Worm (Caenorhabditis elegans) whole organism, late embryonic: Measurements from ENCODE around the gene emre-1.

Experiments used
- F13H6.1 ChIP-seq: sonication (generic microtip); optimal IDR thresholded peaks from 2 replicates; lab custom pipeline; 2016; ENCODE audit warnings: missing genetic modification characterization, missing compliant biosample characterization
- K02D7.2 ChIP-seq: sonication (generic microtip); optimal IDR thresholded peaks from 2 replicates; lab custom pipeline; 2017; ENCODE audit warnings: mild to moderate bottlenecking, missing genetic modification characterization, missing compliant biosample characterization
- Y22D7AL.16 ChIP-seq: sonication (generic microtip); optimal IDR thresholded peaks from 2 replicates; lab custom pipeline; 2016; ENCODE audit warnings: missing genetic modification characterization, missing compliant biosample characterization
- ceh-14 ChIP-seq: sonication (generic microtip); optimal IDR thresholded peaks from 2 replicates; lab custom pipeline; 2016; ENCODE audit warnings: missing genotype, missing genetic modification characterization, missing compliant biosample characterization
- ceh-18 ChIP-seq: sonication (generic microtip); optimal IDR thresholded peaks from 2 replicates; lab custom pipeline; 2016; ENCODE audit warnings: missing genetic modification characterization, missing compliant biosample characterization
- ceh-19 ChIP-seq: fragments of 200-800 bp; sonication (Bioruptor generic); optimal IDR thresholded peaks from 2 replicates; lab custom pipeline; 2018; ENCODE audit warnings: mild to moderate bottlenecking, missing genetic modification characterization, missing compliant biosample characterization
- ceh-22 ChIP-seq: sonication (generic microtip); optimal IDR thresholded peaks from 2 replicates; lab custom pipeline; 2017; ENCODE audit warnings: missing biosample characterization, missing genetic modification characterization
- ceh-24 ChIP-seq: sonication (generic microtip); optimal IDR thresholded peaks from 2 replicates; lab custom pipeline; 2016; ENCODE audit warnings: mild to moderate bottlenecking, missing genetic modification characterization, missing compliant biosample characterization
- ceh-31 ChIP-seq: sonication (generic microtip); optimal IDR thresholded peaks from 2 replicates; lab custom pipeline; 2016; ENCODE audit warnings: missing genetic modification characterization, missing compliant biosample characterization
- ceh-34 ChIP-seq: sonication (generic microtip); optimal IDR thresholded peaks from 2 replicates; lab custom pipeline; 2016; ENCODE audit warnings: mild to moderate bottlenecking, missing genetic modification characterization, missing compliant biosample characterization
- ceh-48 ChIP-seq: sonication (generic microtip); optimal IDR thresholded peaks from 2 replicates; lab custom pipeline; 2016; ENCODE audit warnings: missing genetic modification characterization, inconsistent platforms, missing compliant biosample characterization
- ceh-6 ChIP-seq: fragments of 200-800 bp; sonication (Bioruptor generic); optimal IDR thresholded peaks from 2 replicates; lab custom pipeline; 2018; ENCODE audit warnings: mild to moderate bottlenecking, missing genetic modification characterization, missing compliant biosample characterization
- elt-2 ChIP-seq: sonication (generic microtip); optimal IDR thresholded peaks from 2 replicates; lab custom pipeline; 2016; ENCODE audit warnings: missing genetic modification reagents, missing genetic modification characterization, missing compliant biosample characterization
- hlh-15 ChIP-seq: sonication (generic microtip); optimal IDR thresholded peaks from 2 replicates; lab custom pipeline; 2016; ENCODE audit warnings: missing genetic modification characterization, missing compliant biosample characterization
- hlh-30 ChIP-seq: sonication (generic microtip); optimal IDR thresholded peaks from 2 replicates; lab custom pipeline; 2017; ENCODE audit warnings: antibody characterized with exemption, missing genetic modification characterization, missing compliant biosample characterization; ENCODE audit not compliant: insufficient read depth
- nfya-1 ChIP-seq: sonication (generic microtip); optimal IDR thresholded peaks from 2 replicates; lab custom pipeline; 2017; ENCODE audit warnings: missing genetic modification characterization, mild to moderate bottlenecking, missing compliant biosample characterization, antibody characterized with exemption, moderate library complexity
- pax-1 ChIP-seq: fragments of 150-350 bp; optimal IDR thresholded peaks from 2 replicates; lab custom pipeline; 2014; ENCODE audit warnings: missing biosample characterization, missing genetic modification characterization
- pha-4 ChIP-seq: fragments of 150-350 bp; optimal IDR thresholded peaks from 2 replicates; lab custom pipeline; 2018; ENCODE audit warnings: missing biosample characterization, missing genetic modification reagents, missing genetic modification characterization
- pqm-1 ChIP-seq: sonication (generic microtip); optimal IDR thresholded peaks from 2 replicates; lab custom pipeline; 2016; ENCODE audit warnings: missing genetic modification characterization, missing compliant biosample characterization
- ref-2 ChIP-seq: sonication (generic microtip); optimal IDR thresholded peaks from 2 replicates; lab custom pipeline; 2016; ENCODE audit warnings: missing genetic modification characterization, missing compliant biosample characterization
- rnt-1 ChIP-seq: sonication (generic microtip); optimal IDR thresholded peaks from 2 replicates; lab custom pipeline; 2016; ENCODE audit warnings: missing genetic modification characterization, missing compliant biosample characterization
- sox-4 ChIP-seq: sonication (generic microtip); optimal IDR thresholded peaks from 2 replicates; lab custom pipeline; 2017; ENCODE audit warnings: mild to moderate bottlenecking, missing genetic modification characterization, inconsistent platforms, missing compliant biosample characterization
- syd-9 ChIP-seq: sonication (generic microtip); optimal IDR thresholded peaks from 2 replicates; lab custom pipeline; 2016; ENCODE audit warnings: mild to moderate bottlenecking, missing genetic modification characterization, moderate library complexity, missing compliant biosample characterization
- tbx-2 ChIP-seq: sonication (generic microtip); optimal IDR thresholded peaks from 2 replicates; lab custom pipeline; 2016; ENCODE audit warnings: missing genetic modification characterization, missing compliant biosample characterization
- ttx-3 ChIP-seq: sonication (generic microtip); optimal IDR thresholded peaks from 2 replicates; lab custom pipeline; 2016; ENCODE audit warnings: missing genetic modification reagents, missing genetic modification characterization, missing compliant biosample characterization
- unc-3 ChIP-seq, 2 experiments: fragments of 200-800 bp in 1 of 2; sonication (Bioruptor generic) in 1 of 2; sonication (generic microtip) in 1 of 2; conservative IDR thresholded peaks in 1 of 2; optimal IDR thresholded peaks in 1 of 2; 2 replicates each; pipeline versions ENCODE4 v1.3.6 to Lab custom; 2016 to 2022; ENCODE audit warnings: missing compliant biosample characterization in 2 of 2, missing genetic modification characterization in 2 of 2, missing genetic modification reagents in 1 of 2
- unc-42 ChIP-seq: sonication (generic microtip); optimal IDR thresholded peaks from 2 replicates; lab custom pipeline; 2016; ENCODE audit warnings: missing genotype, missing genetic modification characterization, missing compliant biosample characterization
- unc-55 ChIP-seq: sonication (generic microtip); optimal IDR thresholded peaks from 2 replicates; lab custom pipeline; 2017; ENCODE audit warnings: missing biosample characterization, missing genetic modification reagents, missing genetic modification characterization
- zip-5 ChIP-seq: sonication (generic microtip); optimal IDR thresholded peaks from 2 replicates; lab custom pipeline; 2016; ENCODE audit warnings: missing genetic modification characterization, missing compliant biosample characterization

Gene emre-1

ce11 chrX:14975467-14976167 lies 3.9 kb upstream of the emre-1 start, which contains the start of gene F20D1.3 (continued):
- TF ChIP-seq ceh-48 (peak; percentile 50), ceh-19 (no peak), K02D7.2 (no peak), ceh-22 (tag; lab: Kevin White, UChicago) (no peak), ceh-24 (tag; lab: Kevin White, UChicago) (no peak), nfya-1 (tag; lab: Kevin White, UChicago) (peak; percentile 25), ref-2 (tag; lab: Kevin White, UChicago) (peak; percentile 67), tbx-2 (tag; lab: Kevin White, UChicago) (peak; percentile 53), zip-5 (tag; lab: Kevin White, UChicago) (no peak)

- no peak for TF ChIP-seq ceh-14
- no peak for TF ChIP-seq F13H6.1 (tag; lab: Kevin White, UChicago)
- peak; percentile 81 for TF ChIP-seq unc-42 (tag; lab: Kevin White, UChicago)
- TF ChIP-seq, all 69 proteins: peak for 1
Measured at ce11 chrX:14976840-14977534, 2.5 kb upstream of the emre-1 start.

- TF ChIP-seq zip-5 (tag; lab: Kevin White, UChicago), result no peak
- no peak for TF ChIP-seq unc-55 (GFP tag; lab: Kevin White, UChicago)
- TF ChIP-seq syd-9 (tag; lab: Kevin White, UChicago), result no peak
- peak; percentile 3 for TF ChIP-seq nfya-1 (tag; lab: Kevin White, UChicago)
Measured at ce11 chrX:14978756-14979155, 732 bp upstream of the emre-1 start.

ce11 chrX:14982525-14982924 lies 3.0 kb downstream of the emre-1 start, which contains the start of gene plp-2:
plp-2 (minus strand) TSS chrX:14982804.
- TF ChIP-seq hlh-30 (tag; lab: Kevin White, UChicago), result peak; percentile 30
- peak; percentile 38 for TF ChIP-seq pax-1 (tag; lab: Kevin White, UChicago)
- TF ChIP-seq unc-42 (tag; lab: Kevin White, UChicago), result no peak
- TF ChIP-seq sox-4, result no peak

ce11 chrX:14983274-14983673 lies 3.8 kb downstream of the emre-1 start, which contains the start of gene rbg-1:
rbg-1 (plus strand) TSS chrX:14983533.
- peak; percentile 38 for TF ChIP-seq nfya-1 (tag; lab: Kevin White, UChicago)
- TF ChIP-seq ceh-48, result peak; percentile 81
- peak; percentile 47 for TF ChIP-seq tbx-2 (tag; lab: Kevin White, UChicago)
- TF ChIP-seq ceh-6 (GFP tag; lab: Kevin White, UChicago), result no peak
- TF ChIP-seq unc-3 (GFP tag; conservative IDR thresholded peaks at IDR 0.05; lab: Robert Waterston, UW), result no peak
- TF ChIP-seq unc-3 (tag; optimal IDR thresholded peaks at IDR 0.05; lab: Kevin White, UChicago), result no peak
- TF ChIP-seq pqm-1 (tag; lab: Kevin White, UChicago), result no peak
- peak; percentile 12 for TF ChIP-seq rnt-1 (tag; lab: Kevin White, UChicago)
- peak; percentile 58 for TF ChIP-seq ceh-31 (tag; lab: Kevin White, UChicago)
- TF ChIP-seq ttx-3 (tag; lab: Kevin White, UChicago), result no peak
- TF ChIP-seq Y22D7AL.16 (tag; lab: Kevin White, UChicago), result no peak
- TF ChIP-seq elt-2 (tag; lab: Kevin White, UChicago), result no peak
- peak; percentile 23 for TF ChIP-seq unc-42 (tag; lab: Kevin White, UChicago)
- TF ChIP-seq pha-4 (tag; lab: Kevin White, UChicago), result no peak
- TF ChIP-seq hlh-15 (tag; lab: Kevin White, UChicago), result no peak
- TF ChIP-seq unc-55 (GFP tag; lab: Kevin White, UChicago), result peak; percentile 63
- peak; percentile 92 for TF ChIP-seq hlh-30 (tag; lab: Kevin White, UChicago)
- TF ChIP-seq ceh-34 (tag; lab: Kevin White, UChicago), result peak; percentile 29
- TF ChIP-seq ceh-18, result peak; percentile 42
